Worm (Caenorhabditis elegans): Measurements from ENCODE around the gene dolk-1.

The dolk-1 gene

ce11 chrIII:11936668-11937276 is 3.3 kb upstream of the dolk-1 start:
- TF ChIP-seq tab-1 (GFP tag; IDR thresholded peaks at IDR 0.05) (no peak), klf-2 (GFP tag; conservative IDR thresholded peaks at IDR 0.05) (peak; percentile 15; the same call in 1 of the 2 replicates)

- TF ChIP-seq ref-1 (GFP tag; conservative IDR thresholded peaks at IDR 0.05) (no peak), flt-1 (GFP tag; IDR thresholded peaks at IDR 0.05) (peak; percentile 51; the same call in 1 of the 2 replicates)
Observed at ce11 chrIII:11935948-11936280, 2.5 kb upstream of the dolk-1 start.

ce11 chrIII:11935032-11935947 is 1.9 kb upstream of the dolk-1 start:
- TF ChIP-seq ztf-23 (GFP tag; IDR thresholded peaks at IDR 0.05) (no peak), cog-1 (tag; optimal IDR thresholded peaks at IDR 0.05) (no peak)

ce11 chrIII:11931960-11932359 is 1.5 kb downstream of the dolk-1 start:
- no peak for TF ChIP-seq tab-1 (GFP tag; IDR thresholded peaks at IDR 0.05)
- peak; percentile 52; the same call in 1 of the 2 replicates for TF ChIP-seq klf-2 (GFP tag; conservative IDR thresholded peaks at IDR 0.05)
- TF ChIP-seq ref-1 (GFP tag; conservative IDR thresholded peaks at IDR 0.05) = peak; percentile 42; the same call in 1 of the 2 replicates

- TF ChIP-seq T22C8.4 (GFP tag; IDR thresholded peaks at IDR 0.05) (no peak), flt-1 (GFP tag; IDR thresholded peaks at IDR 0.05) (no peak), ztf-23 (GFP tag; IDR thresholded peaks at IDR 0.05) (no peak), med-1 (GFP tag; optimal IDR thresholded peaks at IDR 0.05; ENCODE audit: insufficient read depth) (no peak), ref-1 (GFP tag; conservative IDR thresholded peaks at IDR 0.05) (no peak), ztf-29 (GFP tag; IDR thresholded peaks at IDR 0.05) (no peak), tab-1 (GFP tag; IDR thresholded peaks at IDR 0.05) (no peak), cog-1 (tag; optimal IDR thresholded peaks at IDR 0.05) (no peak), klf-2 (GFP tag; conservative IDR thresholded peaks at IDR 0.05) (no peak)
Observed at ce11 chrIII:11930899-11931298, 2.5 kb downstream of the dolk-1 start.

- TF ChIP-seq flt-1 (GFP tag; IDR thresholded peaks at IDR 0.05) (no peak), ztf-23 (GFP tag; IDR thresholded peaks at IDR 0.05) (no peak)
Observed at ce11 chrIII:11923586-11923985, 9.9 kb downstream of the dolk-1 start, which contains the start of gene nft-1. nft-1 (plus strand) TSS chrIII:11923886.

ce11 chrIII:11921658-11922098 is 11.8 kb downstream of the dolk-1 start, which contains the start of gene Y56A3A.22:
Y56A3A.22 (plus strand) TSS chrIII:11921692.
- 0 out of 2 replicates have a peak, but pooled peaks have one; percentile 34 for TF ChIP-seq flt-1 (GFP tag; IDR thresholded peaks at IDR 0.05)
- no peak for TF ChIP-seq cog-1 (tag; optimal IDR thresholded peaks at IDR 0.05)

- TF ChIP-seq tab-1 (GFP tag; IDR thresholded peaks at IDR 0.05) (no peak), ref-1 (GFP tag; conservative IDR thresholded peaks at IDR 0.05) (no peak), ztf-23 (GFP tag; IDR thresholded peaks at IDR 0.05) (no peak), T22C8.4 (GFP tag; IDR thresholded peaks at IDR 0.05) (0 out of 2 replicates have a peak, but pooled peaks have one; percentile 15), klf-2 (GFP tag; conservative IDR thresholded peaks at IDR 0.05) (no peak), cog-1 (tag; optimal IDR thresholded peaks at IDR 0.05) (no peak), ztf-29 (GFP tag; IDR thresholded peaks at IDR 0.05) (no peak), flt-1 (GFP tag; IDR thresholded peaks at IDR 0.05) (no peak)
Observed at ce11 chrIII:11920187-11920785, 13.2 kb downstream of the dolk-1 start, which contains the start of the genes ccf-1 and trap-4. ccf-1 (minus strand) TSS chrIII:11920237. trap-4 (plus strand) TSS chrIII:11920735.

- TF ChIP-seq med-1 (GFP tag; optimal IDR thresholded peaks at IDR 0.05; ENCODE audit: insufficient read depth) (no peak), flt-1 (GFP tag; IDR thresholded peaks at IDR 0.05) (peak; percentile 72; the same call in 1 of the 2 replicates), klf-2 (GFP tag; conservative IDR thresholded peaks at IDR 0.05) (no peak), ztf-23 (GFP tag; IDR thresholded peaks at IDR 0.05) (no peak), ztf-29 (GFP tag; IDR thresholded peaks at IDR 0.05) (no peak), tab-1 (GFP tag; IDR thresholded peaks at IDR 0.05) (no peak), ref-1 (GFP tag; conservative IDR thresholded peaks at IDR 0.05) (no peak), T22C8.4 (GFP tag; IDR thresholded peaks at IDR 0.05) (no peak)
Observed at ce11 chrIII:11918247-11918769, 15.1 kb downstream of the dolk-1 start, which contains the start of gene znf-593. znf-593 (minus strand) TSS chrIII:11918719.

ce11 chrIII:11917525-11917924 is 15.9 kb downstream of the dolk-1 start:
- TF ChIP-seq T22C8.4 (GFP tag; IDR thresholded peaks at IDR 0.05) (no peak), ztf-23 (GFP tag; IDR thresholded peaks at IDR 0.05) (no peak), ztf-29 (GFP tag; IDR thresholded peaks at IDR 0.05) (no peak), med-1 (GFP tag; optimal IDR thresholded peaks at IDR 0.05; ENCODE audit: insufficient read depth) (no peak), cog-1 (tag; optimal IDR thresholded peaks at IDR 0.05) (no peak)
